Worm (Caenorhabditis elegans) whole organism, young adult: ENCODE results near the gene nspe-3.

Experiments used
- B0261.1 ChIP-seq: sonication (generic microtip); optimal IDR thresholded peaks from 2 replicates; lab custom pipeline; 2016; ENCODE audit warnings: mild to moderate bottlenecking, missing genetic modification characterization, moderate library complexity, missing compliant biosample characterization
- F23B12.7 ChIP-seq: sonication (generic microtip); optimal IDR thresholded peaks from 2 replicates; lab custom pipeline; 2017; ENCODE audit warnings: missing genetic modification characterization, mild to moderate bottlenecking, missing compliant biosample characterization, antibody characterized with exemption, moderate library complexity; ENCODE audit not compliant: insufficient read depth
- F33H1.4 ChIP-seq: fragments of 200-800 bp; sonication (Bioruptor generic); IDR thresholded peaks from 2 replicates; pipeline ENCODE4 v1.3.6; 2022; ENCODE audit warnings: missing genetic modification reagents, missing genetic modification characterization, missing compliant biosample characterization
- F49E8.2 ChIP-seq: sonication (generic microtip); optimal IDR thresholded peaks from 3 replicates; lab custom pipeline; 2017; ENCODE audit warnings: missing genetic modification characterization, mild to moderate bottlenecking, missing compliant biosample characterization, antibody characterized with exemption, moderate library complexity; ENCODE audit not compliant: insufficient read depth
- F57A8.1 ChIP-seq: fragments of 200-800 bp; sonication (Bioruptor generic); optimal IDR thresholded peaks from 2 replicates; lab custom pipeline; 2018; ENCODE audit warnings: mild to moderate bottlenecking, missing genetic modification characterization, moderate library complexity, missing compliant biosample characterization
- K11D2.4 ChIP-seq: fragments of 200-800 bp; sonication (Bioruptor generic); IDR thresholded peaks from 2 replicates; pipeline ENCODE4 v1.3.6; 2022; ENCODE audit warnings: missing genetic modification reagents, missing genetic modification characterization, missing compliant biosample characterization
- Y53F4B.3 ChIP-seq: fragments of 200-800 bp; sonication (Bioruptor generic); IDR thresholded peaks from 2 replicates; pipeline ENCODE4 v1.3.6; 2022; ENCODE audit warnings: missing genetic modification reagents, missing genetic modification characterization, missing compliant biosample characterization
- Y95B8A.8 ChIP-seq: fragments of 200-800 bp; sonication (Bioruptor generic); IDR thresholded peaks from 2 replicates; pipeline ENCODE4 v1.3.6; 2022; ENCODE audit warnings: missing genetic modification reagents, missing genetic modification characterization, missing compliant biosample characterization
- akir-1 ChIP-seq: fragments of 200-800 bp; sonication (Bioruptor generic); optimal IDR thresholded peaks from 2 replicates; lab custom pipeline; 2018; ENCODE audit warnings: mild to moderate bottlenecking, missing genetic modification characterization, moderate library complexity, missing compliant biosample characterization
- atf-7 ChIP-seq: sonication (generic microtip); optimal IDR thresholded peaks from 2 replicates; lab custom pipeline; 2017; ENCODE audit warnings: mild to moderate bottlenecking, missing genetic modification characterization, missing compliant biosample characterization
- attf-5 ChIP-seq: fragments of 200-800 bp; sonication (Bioruptor generic); optimal IDR thresholded peaks from 2 replicates; lab custom pipeline; 2018; ENCODE audit warnings: mild to moderate bottlenecking, missing genetic modification characterization, missing compliant biosample characterization
- attf-6 ChIP-seq: fragments of 200-800 bp; sonication (Bioruptor generic); IDR thresholded peaks from 2 replicates; pipeline ENCODE4 v1.3.6; 2022; ENCODE audit warnings: missing genetic modification reagents, missing genetic modification characterization, missing compliant biosample characterization
- bed-1 ChIP-seq: fragments of 200-800 bp; sonication (Bioruptor generic); IDR thresholded peaks from 2 replicates; pipeline ENCODE4 v1.3.6; 2022; ENCODE audit warnings: missing genetic modification reagents, missing genetic modification characterization, missing compliant biosample characterization
- ceh-40 ChIP-seq: fragments of 200-800 bp; sonication (Bioruptor generic); IDR thresholded peaks from 2 replicates; pipeline ENCODE4 v1.3.6; 2022; ENCODE audit warnings: missing genetic modification characterization, missing compliant biosample characterization
- ceh-91 ChIP-seq: fragments of 200-800 bp; sonication (Bioruptor generic); IDR thresholded peaks from 2 replicates; pipeline ENCODE4 v1.3.6; 2022; ENCODE audit warnings: missing genetic modification reagents, missing genetic modification characterization, missing compliant biosample characterization
- dox-1 ChIP-seq: fragments of 200-800 bp; sonication (Bioruptor generic); IDR thresholded peaks from 2 replicates; pipeline ENCODE4 v1.3.6; 2022; ENCODE audit warnings: missing genetic modification reagents, missing genetic modification characterization, missing compliant biosample characterization
- egl-18 ChIP-seq: fragments of 200-800 bp; sonication (Bioruptor generic); IDR thresholded peaks from 2 replicates; pipeline ENCODE4 v1.3.6; 2022; ENCODE audit warnings: missing genetic modification reagents, missing genetic modification characterization, missing compliant biosample characterization
- gei-17 ChIP-seq: fragments of 200-800 bp; sonication (Bioruptor generic); optimal IDR thresholded peaks from 2 replicates; lab custom pipeline; 2018; ENCODE audit warnings: mild to moderate bottlenecking, missing genetic modification characterization, missing compliant biosample characterization
- him-1 ChIP-seq: sonication (generic microtip); optimal IDR thresholded peaks from 2 replicates; lab custom pipeline; 2016; ENCODE audit warnings: missing genotype, missing genetic modification reagents, missing genetic modification characterization, missing compliant biosample characterization
- hlh-26 ChIP-seq: fragments of 200-800 bp; sonication (Bioruptor generic); conservative IDR thresholded peaks from 2 replicates; pipeline ENCODE4 v1.3.6; 2022; ENCODE audit warnings: missing genetic modification reagents, missing genetic modification characterization, missing compliant biosample characterization
- lin-35 ChIP-seq, 3 experiments: fragments of 150-350 bp in 2 of 3; sonication (generic microtip) in 1 of 3; optimal IDR thresholded peaks; 2 replicates each; lab custom pipeline; 2014 to 2018; ENCODE audit warnings: missing biosample characterization in 3 of 3, missing genetic modification characterization in 3 of 3, missing genetic modification reagents in 3 of 3
- lin-54 ChIP-seq: fragments of 200-800 bp; sonication (Bioruptor generic); optimal IDR thresholded peaks from 2 replicates; lab custom pipeline; 2018; ENCODE audit warnings: mild to moderate bottlenecking, missing genetic modification characterization, missing compliant biosample characterization
- lsl-1 ChIP-seq: fragments of 200-800 bp; sonication (Bioruptor generic); optimal IDR thresholded peaks from 2 replicates; lab custom pipeline; 2018; ENCODE audit warnings: mild to moderate bottlenecking, missing genetic modification characterization, moderate library complexity, missing compliant biosample characterization
- lsy-27 ChIP-seq: sonication (generic microtip); optimal IDR thresholded peaks from 2 replicates; lab custom pipeline; 2017; ENCODE audit warnings: missing genetic modification characterization, mild to moderate bottlenecking, missing compliant biosample characterization, antibody characterized with exemption, missing genotype, borderline replicate concordance; ENCODE audit not compliant: insufficient read depth
- madf-3 ChIP-seq: fragments of 200-800 bp; sonication (Bioruptor generic); IDR thresholded peaks from 2 replicates; pipeline ENCODE4 v1.3.6; 2022; ENCODE audit warnings: missing genetic modification reagents, missing genetic modification characterization, missing compliant biosample characterization
- mes-4 ChIP-seq: sonication (generic microtip); optimal IDR thresholded peaks from 2 replicates; lab custom pipeline; 2016; ENCODE audit warnings: missing genotype, missing genetic modification characterization, missing compliant biosample characterization
- nfya-1 ChIP-seq: sonication (generic microtip); optimal IDR thresholded peaks from 2 replicates; lab custom pipeline; 2017; ENCODE audit warnings: antibody characterized with exemption, missing compliant biosample characterization, missing genetic modification characterization, borderline replicate concordance; ENCODE audit not compliant: insufficient read depth
- nfyb-1 ChIP-seq: fragments of 200-800 bp; sonication (Bioruptor generic); IDR thresholded peaks from 2 replicates; pipeline ENCODE4 v1.3.6; 2022; ENCODE audit warnings: missing genetic modification reagents, missing genetic modification characterization, missing compliant biosample characterization
- nhr-80 ChIP-seq: sonication (generic microtip); optimal IDR thresholded peaks from 2 replicates; lab custom pipeline; 2016; ENCODE audit warnings: missing genetic modification characterization, missing compliant biosample characterization
- repo-1 ChIP-seq: sonication (generic microtip); optimal IDR thresholded peaks from 2 replicates; lab custom pipeline; 2017; ENCODE audit warnings: mild to moderate bottlenecking, missing genetic modification characterization, missing compliant biosample characterization
- snpc-1.3 ChIP-seq: sonication (generic microtip); optimal IDR thresholded peaks from 2 replicates; lab custom pipeline; 2017; ENCODE audit warnings: missing genetic modification characterization, mild to moderate bottlenecking, missing compliant biosample characterization, antibody characterized with exemption, moderate library complexity, missing genotype, missing genetic modification reagents; ENCODE audit not compliant: insufficient read depth
- snpc-3.4 ChIP-seq: sonication (generic microtip); optimal IDR thresholded peaks from 2 replicates; lab custom pipeline; 2017; ENCODE audit warnings: missing genetic modification characterization, mild to moderate bottlenecking, missing compliant biosample characterization, antibody characterized with exemption, moderate library complexity, missing genotype, missing genetic modification reagents
- tbp1 ChIP-seq: fragments of 200-800 bp; sonication (Bioruptor generic); optimal IDR thresholded peaks from 2 replicates; lab custom pipeline; 2018; ENCODE audit warnings: mild to moderate bottlenecking, missing genetic modification characterization, missing compliant biosample characterization
- unc-130 ChIP-seq: sonication (generic microtip); optimal IDR thresholded peaks from 2 replicates; lab custom pipeline; 2016; ENCODE audit warnings: missing genetic modification reagents, missing genetic modification characterization, missing compliant biosample characterization
- xnd-1 ChIP-seq: sonication (generic microtip); optimal IDR thresholded peaks from 2 replicates; lab custom pipeline; 2016; ENCODE audit warnings: missing genotype, missing genetic modification reagents, missing genetic modification characterization, missing compliant biosample characterization
- zim-3 ChIP-seq: sonication (generic microtip); optimal IDR thresholded peaks from 2 replicates; lab custom pipeline; 2017; ENCODE audit warnings: mild to moderate bottlenecking, missing genetic modification characterization, moderate library complexity, missing compliant biosample characterization
- ztf-22 ChIP-seq: fragments of 200-800 bp; sonication (Bioruptor generic); optimal IDR thresholded peaks from 2 replicates; lab custom pipeline; 2018; ENCODE audit warnings: mild to moderate bottlenecking, missing genetic modification characterization, moderate library complexity, missing compliant biosample characterization
- ztf-26 ChIP-seq: sonication (generic microtip); optimal IDR thresholded peaks from 2 replicates; lab custom pipeline; 2017; ENCODE audit warnings: missing genetic modification characterization, missing compliant biosample characterization
- ztf-28 ChIP-seq: fragments of 200-800 bp; sonication (Bioruptor generic); IDR thresholded peaks from 2 replicates; pipeline ENCODE4 v1.3.6; 2022; ENCODE audit warnings: missing genetic modification reagents, missing genetic modification characterization, missing compliant biosample characterization

nspe-3 gene

DNA sequence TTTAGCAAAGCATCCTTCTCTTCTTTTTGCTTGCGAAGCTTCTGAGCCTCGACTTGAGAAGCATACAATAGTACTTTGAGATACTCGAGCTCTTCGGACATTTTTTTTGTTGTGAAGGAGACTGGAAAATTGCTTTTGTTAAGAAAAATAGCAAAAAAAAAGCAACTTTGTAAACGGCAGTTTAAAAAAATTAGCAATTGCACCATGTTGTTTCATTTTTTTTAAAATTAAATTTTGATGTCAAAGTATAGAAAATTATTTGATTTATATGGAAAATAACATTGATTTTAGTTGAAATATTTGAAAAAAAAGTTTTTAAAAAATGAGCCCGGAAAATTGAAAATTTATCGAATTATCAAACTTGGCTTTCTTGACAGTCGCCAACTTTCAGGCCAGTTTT lies 43.0 kb upstream of the nspe-3 start, which contains the start of gene Y38E10A.3 (continued):
- no peak for TF ChIP-seq lsl-1 (GFP tag; lab: Kevin White, UChicago)
- TF ChIP-seq F57A8.1 (GFP tag; lab: Kevin White, UChicago), result no peak
- TF ChIP-seq, all 124 proteins: peak for 0

DNA sequence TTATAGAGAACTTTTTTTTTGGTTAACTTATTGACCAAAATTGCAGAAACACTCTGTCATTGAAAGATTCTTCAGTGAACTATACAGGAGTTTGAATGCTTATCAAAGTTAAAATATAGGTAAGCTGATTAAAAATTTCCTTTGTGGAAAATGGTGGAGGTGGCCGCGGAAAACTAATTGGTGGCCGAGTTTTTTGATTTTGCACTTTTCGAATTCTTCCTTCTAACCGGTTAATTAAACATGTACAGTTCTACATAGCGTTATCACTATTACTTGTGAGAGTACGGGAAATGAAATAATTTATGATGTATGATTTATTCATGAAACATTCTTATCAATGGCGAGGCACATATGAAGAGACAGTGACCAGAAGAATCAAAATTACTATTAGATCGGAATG lies 39.9 kb upstream of the nspe-3 start, which contains the start of gene clec-8:
clec-8 (minus strand) TSS at position 308 of the 400 bp plus-strand sequence.
- no peak for TF ChIP-seq K11D2.4 (GFP tag; lab: Robert Waterston, UW)
- no peak for TF ChIP-seq lin-54 (GFP tag; lab: Kevin White, UChicago)
- TF ChIP-seq F23B12.7 (tag; lab: Kevin White, UChicago), result no peak
- no peak for TF ChIP-seq madf-3 (GFP tag; lab: Robert Waterston, UW)
- no peak for TF ChIP-seq nfyb-1 (GFP tag; lab: Robert Waterston, UW)
- no peak for TF ChIP-seq attf-5 (GFP tag; lab: Kevin White, UChicago)
- TF ChIP-seq ceh-91 (GFP tag; lab: Robert Waterston, UW), result no peak
- TF ChIP-seq nhr-80 (tag; lab: Kevin White, UChicago), result peak; percentile 85
- TF ChIP-seq F49E8.2 (tag; lab: Kevin White, UChicago), result no peak
- 0 out of 2 replicates have a peak, but pooled peaks have one; percentile 12 for TF ChIP-seq dox-1 (GFP tag; lab: Robert Waterston, UW)
- no peak for TF ChIP-seq atf-7 (tag; lab: Kevin White, UChicago)
- TF ChIP-seq gei-17, result no peak
- no peak for TF ChIP-seq F33H1.4 (GFP tag; lab: Robert Waterston, UW)
- TF ChIP-seq, all 124 proteins: peak for 2

- TF ChIP-seq egl-18 (GFP tag; lab: Robert Waterston, UW), result no peak
- TF ChIP-seq nfyb-1 (GFP tag; lab: Robert Waterston, UW), result no peak
- TF ChIP-seq ztf-22 (GFP tag; lab: Kevin White, UChicago), result no peak
- TF ChIP-seq mes-4 (tag; lab: Kevin White, UChicago), result no peak
- no peak for TF ChIP-seq xnd-1 (tag; lab: Kevin White, UChicago)
- no peak for TF ChIP-seq snpc-3.4
- TF ChIP-seq akir-1 (GFP tag; lab: Kevin White, UChicago), result no peak
- TF ChIP-seq Y53F4B.3 (GFP tag; lab: Robert Waterston, UW), result no peak
- peak; percentile 45 for TF ChIP-seq nhr-80 (tag; lab: Kevin White, UChicago)
- TF ChIP-seq, all 124 proteins: peak for 1
Observed at ce11 chrII:12580952-12581351, 36.7 kb upstream of the nspe-3 start, which contains the start of gene clec-4. Gene clec-4 (minus strand): TSS chrII:12581113.

DNA sequence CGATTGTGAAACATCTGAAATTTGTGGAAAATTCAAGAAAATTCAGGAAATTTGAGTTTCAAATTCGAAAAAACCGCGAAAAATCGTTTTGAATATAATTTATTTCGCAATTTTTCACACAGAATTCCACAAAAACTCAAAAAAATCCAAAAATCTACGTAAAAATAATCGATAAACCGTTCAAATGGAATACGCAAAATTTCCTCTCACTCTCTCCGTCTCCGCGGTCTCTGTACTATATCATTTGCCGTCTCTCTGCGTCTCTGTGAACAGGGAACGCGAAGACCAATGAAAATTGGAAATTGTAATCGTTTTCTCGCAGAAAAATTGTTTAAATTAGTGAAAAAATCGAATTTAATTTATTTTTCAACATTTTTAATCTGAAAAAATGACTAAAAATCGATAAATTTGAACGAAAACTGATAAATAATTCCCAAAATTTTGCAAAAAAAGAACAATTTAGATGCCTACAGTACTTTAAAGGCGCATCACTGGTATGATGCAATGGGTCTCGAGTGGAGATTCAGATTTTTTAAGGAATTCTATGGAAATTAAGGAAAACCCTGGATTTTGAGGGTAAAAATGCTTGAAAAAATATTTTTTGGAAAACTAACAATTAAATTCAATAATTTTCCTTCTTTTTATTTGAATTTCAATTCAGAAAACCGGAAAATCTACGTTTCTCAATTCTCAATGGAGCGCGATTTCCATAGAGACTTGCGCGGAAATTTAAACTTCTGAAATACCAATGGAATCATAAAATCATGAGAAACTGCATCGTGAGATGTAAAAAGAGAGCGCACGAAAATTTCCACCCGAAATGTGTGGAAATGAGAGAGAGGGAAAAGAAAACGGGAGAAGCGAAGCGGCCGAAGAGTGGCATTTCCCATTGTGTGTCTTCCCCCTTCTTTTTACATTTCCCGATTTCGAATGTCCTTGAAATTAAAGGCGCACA lies 13.7 kb upstream of the nspe-3 start, which contains the start of the genes ceh-100 and lips-15:
ceh-100 (minus strand) TSS at position 14 of the 955 bp plus-strand sequence.
lips-15 (plus strand) TSS at position 720 of the 955 bp plus-strand sequence.
- no peak for TF ChIP-seq zim-3 (tag; lab: Kevin White, UChicago)
- TF ChIP-seq tbp1 (GFP tag; lab: Kevin White, UChicago), result no peak
- TF ChIP-seq B0261.1, result no peak
- TF ChIP-seq ceh-40, result no peak
- TF ChIP-seq snpc-1.3 (tag; lab: Kevin White, UChicago), result no peak
- TF ChIP-seq ztf-28 (GFP tag; lab: Robert Waterston, UW), result no peak
- no peak for TF ChIP-seq K11D2.4 (GFP tag; lab: Robert Waterston, UW)
- TF ChIP-seq repo-1 (tag; lab: Kevin White, UChicago), result no peak
- TF ChIP-seq ztf-26 (tag; lab: Kevin White, UChicago), result no peak
- TF ChIP-seq atf-7 (tag; lab: Kevin White, UChicago), result no peak
- TF ChIP-seq attf-6 (GFP tag; lab: Robert Waterston, UW), result no peak
- peak; percentile 72 for TF ChIP-seq xnd-1 (tag; lab: Kevin White, UChicago)
- no peak for TF ChIP-seq him-1 (tag; lab: Kevin White, UChicago)
- no peak for TF ChIP-seq lin-35 (GFP tag; optimal IDR thresholded peaks at IDR 0.05; lab: Kevin White, UChicago)
- peak; percentile 84 for TF ChIP-seq lsl-1 (GFP tag; lab: Kevin White, UChicago)
- TF ChIP-seq unc-130 (GFP tag; lab: Kevin White, UChicago), result no peak
- TF ChIP-seq hlh-26 (GFP tag; lab: Robert Waterston, UW), result no peak
- no peak for TF ChIP-seq nfya-1
- no peak for TF ChIP-seq Y95B8A.8 (GFP tag; lab: Robert Waterston, UW)
- TF ChIP-seq lsy-27, result no peak
- TF ChIP-seq bed-1 (GFP tag; lab: Robert Waterston, UW), result no peak
- TF ChIP-seq egl-18 (GFP tag; lab: Robert Waterston, UW), result no peak
